Worm (Caenorhabditis elegans): ENCODE measurements around the gene fbxb-41.

Gene fbxb-41

ce11 chrII:1072106-1072505, 30.0 kb upstream of the fbxb-41 start, which contains the start of gene K02E7.4:
K02E7.4 (plus strand) TSS chrII:1072406.
- TF ChIP-seq hlh-26 (GFP tag; conservative IDR thresholded peaks at IDR 0.05) (no peak), akir-1 (GFP tag; optimal IDR thresholded peaks at IDR 0.05) (no peak), K11D2.4 (GFP tag; IDR thresholded peaks at IDR 0.05) (no peak), sdz-38 (tag; optimal IDR thresholded peaks at IDR 0.05) (no peak), B0261.1 (tag; optimal IDR thresholded peaks at IDR 0.05) (no peak), aptf-3 (GFP tag; IDR thresholded peaks at IDR 0.05) (no peak)

ce11 chrII:1071432-1071831, 29.3 kb upstream of the fbxb-41 start:
- TF ChIP-seq tbp1 (GFP tag; optimal IDR thresholded peaks at IDR 0.05) (no peak), F10E7.11 (tag; optimal IDR thresholded peaks at IDR 0.05) (no peak), ama-1 (optimal IDR thresholded peaks at IDR 0.05) (no peak), ama-1 (GFP tag; optimal IDR thresholded peaks at IDR 0.05) (no peak), C06A6.2 (GFP tag; conservative IDR thresholded peaks at IDR 0.05) (no peak), efl-1 (GFP tag; optimal IDR thresholded peaks at IDR 0.05) (no peak), Y95B8A.8 (GFP tag; IDR thresholded peaks at IDR 0.05) (no peak), akir-1 (GFP tag; optimal IDR thresholded peaks at IDR 0.05) (no peak), T07F8.4 (tag; optimal IDR thresholded peaks at IDR 0.05) (no peak), mel-28 (tag; optimal IDR thresholded peaks at IDR 0.05; ENCODE audit: borderline replicate concordance) (no peak), lir-1 (GFP tag; conservative IDR thresholded peaks at IDR 0.05) (no peak), F37B4.10 (GFP tag; IDR thresholded peaks at IDR 0.05) (no peak), madf-3 (GFP tag; IDR thresholded peaks at IDR 0.05) (no peak), B0261.1 (tag; optimal IDR thresholded peaks at IDR 0.05) (no peak), lag-1 (GFP tag; IDR thresholded peaks at IDR 0.05) (no peak), somi-1 (GFP tag; optimal IDR thresholded peaks at IDR 0.05) (no peak), ztf-6 (GFP tag; IDR thresholded peaks at IDR 0.05) (no peak)

ce11 chrII:1070875-1071274, 28.7 kb upstream of the fbxb-41 start, which contains the start of gene K02E7.12:
K02E7.12 (plus strand) TSS chrII:1071175.
- no peak for TF ChIP-seq F57C9.4 (tag; optimal IDR thresholded peaks at IDR 0.05)

- TF ChIP-seq unc-130 (GFP tag; optimal IDR thresholded peaks at IDR 0.05) (no peak), ccch-3 (GFP tag; optimal IDR thresholded peaks at IDR 0.05) (no peak), Y53G8AR.9 (GFP tag; conservative IDR thresholded peaks at IDR 0.05) (no peak), lsl-1 (GFP tag; optimal IDR thresholded peaks at IDR 0.05) (no peak), ceh-91 (GFP tag; IDR thresholded peaks at IDR 0.05) (no peak), tbx-9 (tag; optimal IDR thresholded peaks at IDR 0.05; ENCODE audit: borderline replicate concordance) (no peak), nhr-90 (tag; optimal IDR thresholded peaks at IDR 0.05) (no peak), nhr-120 (GFP tag; IDR thresholded peaks at IDR 0.05) (no peak)
Measured at ce11 chrII:1066907-1067306, 24.8 kb upstream of the fbxb-41 start, which contains the start of gene K02E7.10. K02E7.10 (minus strand) TSS chrII:1067007.

- TF ChIP-seq nhr-80 (tag; optimal IDR thresholded peaks at IDR 0.05) (peak; percentile 54), tbp1 (GFP tag; optimal IDR thresholded peaks at IDR 0.05) (no peak), nfya-1 (tag; optimal IDR thresholded peaks at IDR 0.05; ENCODE audit: borderline replicate concordance, insufficient read depth) (no peak), unc-62 (GFP tag; optimal IDR thresholded peaks at IDR 0.05) (no peak)
Measured at ce11 chrII:1063926-1064325, 21.8 kb upstream of the fbxb-41 start.

All from whole organism, young adult.